Worm (Caenorhabditis elegans) whole organism, late embryonic: ENCODE data around the gene F26F2.10.

ENCODE experiments used
- C08G9.2 ChIP-seq: sonication (generic microtip); optimal IDR thresholded peaks from 2 replicates; lab custom pipeline; 2016; ENCODE audit warnings: mild to moderate bottlenecking, missing genetic modification characterization, moderate library complexity, missing compliant biosample characterization
- C38D4.7 ChIP-seq: fragments of 200-800 bp; sonication (Bioruptor generic); optimal IDR thresholded peaks from 2 replicates; lab custom pipeline; 2018; ENCODE audit warnings: mild to moderate bottlenecking, missing genetic modification characterization, moderate library complexity, missing compliant biosample characterization
- F13H6.1 ChIP-seq: sonication (generic microtip); optimal IDR thresholded peaks from 2 replicates; lab custom pipeline; 2016; ENCODE audit warnings: missing genetic modification characterization, missing compliant biosample characterization
- K02D7.2 ChIP-seq: sonication (generic microtip); optimal IDR thresholded peaks from 2 replicates; lab custom pipeline; 2017; ENCODE audit warnings: mild to moderate bottlenecking, missing genetic modification characterization, missing compliant biosample characterization
- T23F11.4 ChIP-seq: fragments of 200-800 bp; sonication (Bioruptor generic); optimal IDR thresholded peaks from 2 replicates; lab custom pipeline; 2018; ENCODE audit warnings: mild to moderate bottlenecking, missing genetic modification characterization, missing compliant biosample characterization
- ceh-14 ChIP-seq: sonication (generic microtip); optimal IDR thresholded peaks from 2 replicates; lab custom pipeline; 2016; ENCODE audit warnings: missing genotype, missing genetic modification characterization, missing compliant biosample characterization
- ceh-18 ChIP-seq: sonication (generic microtip); optimal IDR thresholded peaks from 2 replicates; lab custom pipeline; 2016; ENCODE audit warnings: missing genetic modification characterization, missing compliant biosample characterization
- ceh-19 ChIP-seq: fragments of 200-800 bp; sonication (Bioruptor generic); optimal IDR thresholded peaks from 2 replicates; lab custom pipeline; 2018; ENCODE audit warnings: mild to moderate bottlenecking, missing genetic modification characterization, missing compliant biosample characterization
- ceh-24 ChIP-seq: sonication (generic microtip); optimal IDR thresholded peaks from 2 replicates; lab custom pipeline; 2016; ENCODE audit warnings: mild to moderate bottlenecking, missing genetic modification characterization, missing compliant biosample characterization
- ceh-30 ChIP-seq: fragments of 150-350 bp; optimal IDR thresholded peaks from 2 replicates; lab custom pipeline; 2014; ENCODE audit warnings: missing biosample characterization, missing genetic modification characterization
- ceh-31 ChIP-seq: sonication (generic microtip); optimal IDR thresholded peaks from 2 replicates; lab custom pipeline; 2016; ENCODE audit warnings: missing genetic modification characterization, missing compliant biosample characterization
- ceh-34 ChIP-seq: sonication (generic microtip); optimal IDR thresholded peaks from 2 replicates; lab custom pipeline; 2016; ENCODE audit warnings: mild to moderate bottlenecking, missing genetic modification characterization, missing compliant biosample characterization
- ceh-45 ChIP-seq: fragments of 200-800 bp; sonication (Bioruptor generic); IDR thresholded peaks from 2 replicates; pipeline ENCODE4 v1.3.6; 2022; ENCODE audit warnings: missing genetic modification reagents, missing genetic modification characterization, missing compliant biosample characterization
- ceh-48 ChIP-seq: sonication (generic microtip); optimal IDR thresholded peaks from 2 replicates; lab custom pipeline; 2016; ENCODE audit warnings: missing genetic modification characterization, inconsistent platforms, missing compliant biosample characterization
- ceh-9 ChIP-seq: sonication (generic microtip); optimal IDR thresholded peaks from 2 replicates; lab custom pipeline; 2016; ENCODE audit warnings: mild to moderate bottlenecking, missing genetic modification characterization, inconsistent platforms, missing compliant biosample characterization
- elt-2 ChIP-seq: sonication (generic microtip); optimal IDR thresholded peaks from 2 replicates; lab custom pipeline; 2016; ENCODE audit warnings: missing genetic modification reagents, missing genetic modification characterization, missing compliant biosample characterization
- elt-4 ChIP-seq: sonication (generic microtip); optimal IDR thresholded peaks from 2 replicates; lab custom pipeline; 2016; ENCODE audit warnings: missing genetic modification characterization, missing compliant biosample characterization
- ets-4 ChIP-seq: sonication (generic microtip); optimal IDR thresholded peaks from 2 replicates; lab custom pipeline; 2016; ENCODE audit warnings: missing genetic modification characterization, missing compliant biosample characterization
- fkh-10 ChIP-seq: fragments of 150-350 bp; optimal IDR thresholded peaks from 2 replicates; lab custom pipeline; 2014; ENCODE audit warnings: missing biosample characterization, missing genetic modification reagents, missing genetic modification characterization
- fkh-6 ChIP-seq: sonication (generic microtip); optimal IDR thresholded peaks from 2 replicates; lab custom pipeline; 2016; ENCODE audit warnings: missing genetic modification characterization, missing compliant biosample characterization
- gmeb-2 ChIP-seq: sonication (generic microtip); optimal IDR thresholded peaks from 2 replicates; lab custom pipeline; 2016; ENCODE audit warnings: missing genetic modification characterization, inconsistent platforms, missing compliant biosample characterization
- hlh-13 ChIP-seq: fragments of 200-800 bp; sonication (Bioruptor generic); optimal IDR thresholded peaks from 2 replicates; lab custom pipeline; 2018; ENCODE audit warnings: mild to moderate bottlenecking, missing genetic modification characterization, missing compliant biosample characterization
- hlh-6 ChIP-seq: sonication (generic microtip); optimal IDR thresholded peaks from 2 replicates; lab custom pipeline; 2016; ENCODE audit warnings: missing genotype, missing genetic modification characterization, missing compliant biosample characterization
- lim-6 ChIP-seq: sonication (generic microtip); optimal IDR thresholded peaks from 2 replicates; lab custom pipeline; 2016; ENCODE audit warnings: missing genetic modification characterization, missing compliant biosample characterization
- lin-11 ChIP-seq: fragments of 200-800 bp; sonication (Bioruptor generic); optimal IDR thresholded peaks from 2 replicates; lab custom pipeline; 2018; ENCODE audit warnings: mild to moderate bottlenecking, missing genetic modification characterization, missing compliant biosample characterization
- madf-2 ChIP-seq: sonication (generic microtip); optimal IDR thresholded peaks from 2 replicates; lab custom pipeline; 2017; ENCODE audit warnings: missing genetic modification characterization, missing compliant biosample characterization
- mec-3 ChIP-seq: sonication (generic microtip); optimal IDR thresholded peaks from 2 replicates; lab custom pipeline; 2016; ENCODE audit warnings: borderline replicate concordance, missing genetic modification characterization, missing compliant biosample characterization
- nfya-1 ChIP-seq: sonication (generic microtip); optimal IDR thresholded peaks from 2 replicates; lab custom pipeline; 2017; ENCODE audit warnings: missing genetic modification characterization, mild to moderate bottlenecking, missing compliant biosample characterization, antibody characterized with exemption, moderate library complexity
- nhr-11 ChIP-seq: fragments of 150-350 bp; optimal IDR thresholded peaks from 2 replicates; lab custom pipeline; 2014; ENCODE audit warnings: missing biosample characterization, missing genetic modification characterization
- npax-4 ChIP-seq: sonication (generic microtip); optimal IDR thresholded peaks from 2 replicates; lab custom pipeline; 2016; ENCODE audit warnings: missing genetic modification characterization, missing compliant biosample characterization
- odd-2 ChIP-seq: sonication (generic microtip); optimal IDR thresholded peaks from 2 replicates; lab custom pipeline; 2017; ENCODE audit warnings: antibody characterized with exemption, mild to moderate bottlenecking, missing genetic modification characterization, missing compliant biosample characterization
- pag-3 ChIP-seq: sonication (generic microtip); optimal IDR thresholded peaks from 2 replicates; lab custom pipeline; 2016; ENCODE audit warnings: missing compliant biosample characterization, missing genetic modification characterization, borderline replicate concordance
- pax-1 ChIP-seq: fragments of 150-350 bp; optimal IDR thresholded peaks from 2 replicates; lab custom pipeline; 2014; ENCODE audit warnings: missing biosample characterization, missing genetic modification characterization
- pha-4 ChIP-seq: fragments of 150-350 bp; optimal IDR thresholded peaks from 2 replicates; lab custom pipeline; 2018; ENCODE audit warnings: missing biosample characterization, missing genetic modification reagents, missing genetic modification characterization
- ref-2 ChIP-seq: sonication (generic microtip); optimal IDR thresholded peaks from 2 replicates; lab custom pipeline; 2016; ENCODE audit warnings: missing genetic modification characterization, missing compliant biosample characterization
- sdc-2 ChIP-seq: sonication (generic microtip); optimal IDR thresholded peaks from 2 replicates; lab custom pipeline; 2016; ENCODE audit warnings: missing genotype, missing genetic modification characterization, missing compliant biosample characterization
- syd-9 ChIP-seq: sonication (generic microtip); optimal IDR thresholded peaks from 2 replicates; lab custom pipeline; 2016; ENCODE audit warnings: mild to moderate bottlenecking, missing genetic modification characterization, moderate library complexity, missing compliant biosample characterization
- unc-42 ChIP-seq: sonication (generic microtip); optimal IDR thresholded peaks from 2 replicates; lab custom pipeline; 2016; ENCODE audit warnings: missing genotype, missing genetic modification characterization, missing compliant biosample characterization
- unc-86 ChIP-seq: sonication (generic microtip); optimal IDR thresholded peaks from 2 replicates; lab custom pipeline; 2016; ENCODE audit warnings: missing genetic modification characterization, missing compliant biosample characterization
- zip-5 ChIP-seq: sonication (generic microtip); optimal IDR thresholded peaks from 2 replicates; lab custom pipeline; 2016; ENCODE audit warnings: missing genetic modification characterization, missing compliant biosample characterization
- ztf-16 ChIP-seq: sonication (generic microtip); optimal IDR thresholded peaks from 2 replicates; lab custom pipeline; 2017; ENCODE audit warnings: missing genetic modification characterization, missing compliant biosample characterization

F26F2.10 gene

ce11 chrV:20580511-20581040, 14.1 kb downstream of the F26F2.10 start, which contains the start of gene F26F2.7 (continued):
- peak; percentile 34 for TF ChIP-seq ceh-30
- TF ChIP-seq madf-2 (tag; lab: Kevin White, UChicago): no peak
- no peak for TF ChIP-seq fkh-10 (GFP tag; lab: Kevin White, UChicago)
- no peak for TF ChIP-seq C08G9.2 (tag; lab: Kevin White, UChicago)
- TF ChIP-seq ceh-14 (tag; lab: Kevin White, UChicago): peak; percentile 60
- peak; percentile 31 for TF ChIP-seq lin-11 (tag; lab: Kevin White, UChicago)
- no peak for TF ChIP-seq ceh-9
- TF ChIP-seq ceh-34 (tag; lab: Kevin White, UChicago): no peak
- peak; percentile 55 for TF ChIP-seq elt-2 (tag; lab: Kevin White, UChicago)
- TF ChIP-seq ceh-48 (tag; lab: Kevin White, UChicago): peak; percentile 34
- no peak for TF ChIP-seq syd-9 (tag; lab: Kevin White, UChicago)
- no peak for TF ChIP-seq nhr-11
- no peak for TF ChIP-seq hlh-13 (GFP tag; lab: Kevin White, UChicago)
- TF ChIP-seq unc-42 (tag; lab: Kevin White, UChicago): peak; percentile 52
- TF ChIP-seq ceh-24 (tag; lab: Kevin White, UChicago): no peak
- TF ChIP-seq ceh-31 (tag; lab: Kevin White, UChicago): peak; percentile 31
- TF ChIP-seq unc-86 (tag; lab: Kevin White, UChicago): peak; percentile 51
- no peak for TF ChIP-seq ceh-19 (GFP tag; lab: Kevin White, UChicago)
- no peak for TF ChIP-seq npax-4 (tag; lab: Kevin White, UChicago)
- TF ChIP-seq sdc-2 (tag; lab: Kevin White, UChicago): no peak
- TF ChIP-seq hlh-6: no peak
- TF ChIP-seq mec-3 (tag; lab: Kevin White, UChicago): no peak
- no peak for TF ChIP-seq ets-4 (tag; lab: Kevin White, UChicago)
- no peak for TF ChIP-seq ceh-45 (GFP tag; lab: Robert Waterston, UW)
- no peak for TF ChIP-seq elt-4 (tag; lab: Kevin White, UChicago)
- TF ChIP-seq K02D7.2 (tag; lab: Kevin White, UChicago): no peak
- no peak for TF ChIP-seq T23F11.4 (GFP tag; lab: Kevin White, UChicago)
- TF ChIP-seq C38D4.7 (GFP tag; lab: Kevin White, UChicago): no peak
- TF ChIP-seq ztf-16: no peak
- TF ChIP-seq pha-4 (tag; lab: Kevin White, UChicago): no peak
- no peak for TF ChIP-seq ceh-18
- TF ChIP-seq pag-3 (tag; lab: Kevin White, UChicago): no peak
- TF ChIP-seq gmeb-2: peak; percentile 20
- no peak for TF ChIP-seq lim-6 (tag; lab: Kevin White, UChicago)
- TF ChIP-seq odd-2 (tag; lab: Kevin White, UChicago): no peak
- no peak for TF ChIP-seq ref-2 (tag; lab: Kevin White, UChicago)
- TF ChIP-seq, all 69 proteins: peak for 14

DNA sequence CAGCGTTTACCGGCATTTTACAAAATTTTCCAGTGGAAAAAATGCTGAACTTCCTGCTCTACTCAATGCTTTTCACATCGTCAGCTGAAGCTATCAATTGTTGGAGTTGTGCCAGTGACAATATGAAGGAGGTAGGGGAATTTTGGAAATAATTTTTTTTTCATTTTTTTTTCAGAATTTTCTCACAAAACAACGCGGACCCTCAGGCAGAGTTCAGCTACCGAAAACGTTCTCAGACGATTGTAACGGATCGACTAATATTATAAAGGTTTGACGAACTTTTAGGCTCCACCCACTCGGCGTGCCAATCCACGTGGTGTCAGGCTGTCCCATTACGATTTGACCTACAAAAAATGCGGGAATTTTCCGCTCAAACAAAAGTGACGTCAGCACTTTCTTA, 15.1 kb downstream of the F26F2.10 start, which contains the start of gene F26F2.8:
TSS of gene F26F2.8 (plus strand) at position 13 of the 400 bp plus-strand sequence.
- TF ChIP-seq zip-5 (no peak), nfya-1 (tag; lab: Kevin White, UChicago) (no peak), pax-1 (no peak), ceh-24 (tag; lab: Kevin White, UChicago) (no peak)

ce11 chrV:20574872-20575271, 19.8 kb downstream of the F26F2.10 start:
- TF ChIP-seq fkh-6 (tag; lab: Kevin White, UChicago) (no peak), zip-5 (no peak), F13H6.1 (no peak)
